Worm (Caenorhabditis elegans) whole organism, young adult: Measurements from ENCODE around the gene hda-11.

Source experiments
- C17E4.6 ChIP-seq: fragments of 200-800 bp; sonication (Bioruptor generic); IDR thresholded peaks from 2 replicates; pipeline ENCODE4 v1.3.6; 2022; ENCODE audit warnings: missing genetic modification reagents, missing genetic modification characterization, missing compliant biosample characterization
- F10E7.11 ChIP-seq: sonication (generic microtip); optimal IDR thresholded peaks from 2 replicates; lab custom pipeline; 2017; ENCODE audit warnings: mild to moderate bottlenecking, missing genetic modification characterization, moderate library complexity, missing compliant biosample characterization
- F22D6.2 ChIP-seq: sonication (generic microtip); optimal IDR thresholded peaks from 2 replicates; lab custom pipeline; 2016; ENCODE audit warnings: mild to moderate bottlenecking, missing genetic modification characterization, missing compliant biosample characterization
- F37B4.10 ChIP-seq: fragments of 200-800 bp; sonication (Bioruptor generic); IDR thresholded peaks from 2 replicates; pipeline ENCODE4 v1.3.6; 2022; ENCODE audit warnings: missing genetic modification characterization, missing compliant biosample characterization
- F49E8.2 ChIP-seq: sonication (generic microtip); optimal IDR thresholded peaks from 3 replicates; lab custom pipeline; 2017; ENCODE audit warnings: missing genetic modification characterization, mild to moderate bottlenecking, missing compliant biosample characterization, antibody characterized with exemption, moderate library complexity; ENCODE audit not compliant: insufficient read depth
- Y53F4B.3 ChIP-seq: fragments of 200-800 bp; sonication (Bioruptor generic); IDR thresholded peaks from 2 replicates; pipeline ENCODE4 v1.3.6; 2022; ENCODE audit warnings: missing genetic modification reagents, missing genetic modification characterization, missing compliant biosample characterization
- Y67H2A.10 ChIP-seq: fragments of 200-800 bp; sonication (Bioruptor generic); conservative IDR thresholded peaks from 2 replicates; pipeline ENCODE4 v1.3.6; 2022; ENCODE audit warnings: missing genetic modification reagents, missing genetic modification characterization, missing compliant biosample characterization
- Y79H2A.3 ChIP-seq: fragments of 200-800 bp; sonication (Bioruptor generic); conservative IDR thresholded peaks from 2 replicates; pipeline ENCODE4 v1.3.6; 2022; ENCODE audit warnings: missing genetic modification reagents, missing genetic modification characterization, missing compliant biosample characterization
- Y95B8A.8 ChIP-seq: fragments of 200-800 bp; sonication (Bioruptor generic); IDR thresholded peaks from 2 replicates; pipeline ENCODE4 v1.3.6; 2022; ENCODE audit warnings: missing genetic modification reagents, missing genetic modification characterization, missing compliant biosample characterization
- akir-1 ChIP-seq: fragments of 200-800 bp; sonication (Bioruptor generic); optimal IDR thresholded peaks from 2 replicates; lab custom pipeline; 2018; ENCODE audit warnings: mild to moderate bottlenecking, missing genetic modification characterization, moderate library complexity, missing compliant biosample characterization
- aptf-2 ChIP-seq: fragments of 200-800 bp; sonication (Bioruptor generic); conservative IDR thresholded peaks from 2 replicates; pipeline ENCODE4 v1.3.6; 2022; ENCODE audit warnings: missing genetic modification reagents, missing genetic modification characterization, missing compliant biosample characterization
- attf-6 ChIP-seq: fragments of 200-800 bp; sonication (Bioruptor generic); IDR thresholded peaks from 2 replicates; pipeline ENCODE4 v1.3.6; 2022; ENCODE audit warnings: missing genetic modification reagents, missing genetic modification characterization, missing compliant biosample characterization
- bed-2 ChIP-seq: fragments of 200-800 bp; sonication (Bioruptor generic); IDR thresholded peaks from 2 replicates; pipeline ENCODE4 v1.3.6; 2022; ENCODE audit warnings: missing genetic modification reagents, missing genetic modification characterization, missing compliant biosample characterization
- cebp-2 ChIP-seq: fragments of 200-800 bp; sonication (Bioruptor generic); IDR thresholded peaks from 2 replicates; pipeline ENCODE4 v1.3.6; 2022; ENCODE audit warnings: missing genetic modification characterization, missing compliant biosample characterization
- ceh-100 ChIP-seq: fragments of 200-800 bp; sonication (Bioruptor generic); IDR thresholded peaks from 2 replicates; pipeline ENCODE4 v1.3.6; 2022; ENCODE audit warnings: missing genetic modification reagents, missing genetic modification characterization, missing compliant biosample characterization
- ceh-58 ChIP-seq: fragments of 200-800 bp; sonication (Bioruptor generic); IDR thresholded peaks from 2 replicates; pipeline ENCODE4 v1.3.6; 2022; ENCODE audit warnings: missing genetic modification characterization, missing compliant biosample characterization
- ceh-79 ChIP-seq: sonication (generic microtip); optimal IDR thresholded peaks from 2 replicates; lab custom pipeline; 2017; ENCODE audit warnings: mild to moderate bottlenecking, missing genetic modification characterization, missing compliant biosample characterization
- chd-7 ChIP-seq: sonication (generic microtip); optimal IDR thresholded peaks from 2 replicates; lab custom pipeline; 2016; ENCODE audit warnings: mild to moderate bottlenecking, missing genetic modification characterization, moderate library complexity, missing compliant biosample characterization
- hmg-20 ChIP-seq: fragments of 200-800 bp; sonication (Bioruptor generic); IDR thresholded peaks from 2 replicates; pipeline ENCODE4 v1.3.6; 2022; ENCODE audit warnings: missing genetic modification reagents, missing genetic modification characterization, missing compliant biosample characterization
- lin-26 ChIP-seq: fragments of 200-800 bp; sonication (Bioruptor generic); IDR thresholded peaks from 2 replicates; pipeline ENCODE4 v1.3.6; 2022; ENCODE audit warnings: missing genetic modification reagents, missing genetic modification characterization, missing compliant biosample characterization
- lin-40 ChIP-seq: sonication (generic microtip); optimal IDR thresholded peaks from 2 replicates; lab custom pipeline; 2016; ENCODE audit warnings: missing genetic modification characterization, mild to moderate bottlenecking, missing compliant biosample characterization, missing genotype, missing genetic modification reagents
- lsy-27 ChIP-seq: sonication (generic microtip); optimal IDR thresholded peaks from 2 replicates; lab custom pipeline; 2017; ENCODE audit warnings: missing genetic modification characterization, mild to moderate bottlenecking, missing compliant biosample characterization, antibody characterized with exemption, missing genotype, borderline replicate concordance; ENCODE audit not compliant: insufficient read depth
- madf-3 ChIP-seq: fragments of 200-800 bp; sonication (Bioruptor generic); IDR thresholded peaks from 2 replicates; pipeline ENCODE4 v1.3.6; 2022; ENCODE audit warnings: missing genetic modification reagents, missing genetic modification characterization, missing compliant biosample characterization
- madf-6 ChIP-seq: fragments of 200-800 bp; sonication (Bioruptor generic); IDR thresholded peaks from 2 replicates; pipeline ENCODE4 v1.3.6; 2022; ENCODE audit warnings: missing genetic modification reagents, missing genetic modification characterization, missing compliant biosample characterization
- mel-28 ChIP-seq: sonication (generic microtip); optimal IDR thresholded peaks from 2 replicates; lab custom pipeline; 2016; ENCODE audit warnings: borderline replicate concordance, mild to moderate bottlenecking, missing genetic modification characterization, missing compliant biosample characterization
- mxl-1 ChIP-seq: sonication (generic microtip); optimal IDR thresholded peaks from 2 replicates; lab custom pipeline; 2016; ENCODE audit warnings: missing genetic modification characterization, missing compliant biosample characterization
- nfya-1 ChIP-seq: sonication (generic microtip); optimal IDR thresholded peaks from 2 replicates; lab custom pipeline; 2017; ENCODE audit warnings: antibody characterized with exemption, missing compliant biosample characterization, missing genetic modification characterization, borderline replicate concordance; ENCODE audit not compliant: insufficient read depth
- nfyb-1 ChIP-seq: fragments of 200-800 bp; sonication (Bioruptor generic); IDR thresholded peaks from 2 replicates; pipeline ENCODE4 v1.3.6; 2022; ENCODE audit warnings: missing genetic modification reagents, missing genetic modification characterization, missing compliant biosample characterization
- nhr-120 ChIP-seq: fragments of 200-800 bp; sonication (Bioruptor generic); IDR thresholded peaks from 2 replicates; pipeline ENCODE4 v1.3.6; 2022; ENCODE audit warnings: missing genetic modification characterization, missing compliant biosample characterization
- nhr-80 ChIP-seq: sonication (generic microtip); optimal IDR thresholded peaks from 2 replicates; lab custom pipeline; 2016; ENCODE audit warnings: missing genetic modification characterization, missing compliant biosample characterization
- pbrm-1 ChIP-seq: fragments of 200-800 bp; sonication (Bioruptor generic); IDR thresholded peaks from 2 replicates; pipeline ENCODE4 v1.3.6; 2022; ENCODE audit warnings: missing genetic modification reagents, missing genetic modification characterization, missing compliant biosample characterization
- rpc-1 ChIP-seq, 2 experiments: fragments of 150-350 bp in 1 of 2; sonication (generic microtip) in 1 of 2; optimal IDR thresholded peaks; 2 replicates each; lab custom pipeline; 2014 to 2018; ENCODE audit warnings: missing biosample characterization in 1 of 2, missing genetic modification characterization in 1 of 2, missing genetic modification reagents in 1 of 2, missing genotype in 1 of 2
- sea-2 ChIP-seq: fragments of 200-800 bp; sonication (Bioruptor generic); IDR thresholded peaks from 2 replicates; pipeline ENCODE4 v1.3.6; 2022; ENCODE audit warnings: missing genetic modification characterization, missing compliant biosample characterization
- unc-62 ChIP-seq: fragments of 150-350 bp; optimal IDR thresholded peaks from 2 replicates; lab custom pipeline; 2014; ENCODE audit warnings: missing biosample characterization, missing genetic modification reagents, missing genetic modification characterization
- ztf-22 ChIP-seq: fragments of 200-800 bp; sonication (Bioruptor generic); optimal IDR thresholded peaks from 2 replicates; lab custom pipeline; 2018; ENCODE audit warnings: mild to moderate bottlenecking, missing genetic modification characterization, moderate library complexity, missing compliant biosample characterization
- ztf-3 ChIP-seq: fragments of 200-800 bp; sonication (Bioruptor generic); optimal IDR thresholded peaks from 2 replicates; lab custom pipeline; 2018; ENCODE audit warnings: mild to moderate bottlenecking, missing genetic modification characterization, missing compliant biosample characterization
- ztf-6 ChIP-seq: fragments of 200-800 bp; sonication (Bioruptor generic); IDR thresholded peaks from 2 replicates; pipeline ENCODE4 v1.3.6; 2022; ENCODE audit warnings: missing genetic modification reagents, missing genetic modification characterization, missing compliant biosample characterization

hda-11 gene

DNA sequence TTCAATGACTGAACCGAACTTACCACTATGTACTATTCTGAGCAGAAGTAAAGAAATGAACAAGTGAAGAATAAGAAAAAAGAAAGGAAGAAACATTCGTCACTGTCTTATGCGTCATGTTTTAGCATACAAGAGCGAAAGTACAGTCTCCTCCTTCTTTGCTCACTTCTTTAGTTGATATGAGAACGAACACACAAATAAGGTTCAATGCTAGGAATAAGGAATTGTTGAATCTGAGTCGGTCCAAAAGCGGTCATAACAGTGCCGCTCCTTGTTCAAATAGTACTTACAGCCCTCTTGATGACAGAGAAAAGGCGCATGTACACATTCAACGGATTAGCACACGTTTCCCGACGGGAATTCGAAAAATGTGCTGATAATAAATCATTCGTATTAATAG is 13.1 kb downstream of the hda-11 start, which contains the start of gene F25D1.8:
Gene F25D1.8, plus strand, starts transcription at position 301 of the 400 bp plus-strand sequence.
- TF ChIP-seq ztf-6 (GFP tag; lab: Robert Waterston, UW): no peak
- TF ChIP-seq lin-26 (GFP tag; lab: Robert Waterston, UW): no peak
- TF ChIP-seq pbrm-1: no peak
- no peak for TF ChIP-seq nfyb-1

DNA sequence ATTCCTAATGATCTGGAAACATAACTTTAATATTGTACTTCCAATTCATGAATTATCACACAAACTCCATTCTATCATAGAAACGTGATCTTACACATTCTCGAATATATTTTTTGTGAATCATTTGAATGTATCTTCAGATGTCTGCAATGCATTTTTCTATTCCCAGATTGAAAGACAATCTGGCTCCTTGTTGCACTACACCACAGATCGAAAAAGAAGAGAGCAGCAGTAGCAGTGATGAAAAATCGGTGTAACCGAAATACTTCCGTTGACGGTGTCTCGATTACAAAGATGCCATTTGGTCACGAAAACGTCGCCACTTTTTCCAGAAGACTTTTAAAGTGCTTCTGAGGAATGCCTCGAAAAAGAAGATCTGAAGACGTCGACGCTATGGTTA is 14.0 kb downstream of the hda-11 start, which contains the start of gene degt-1:
Gene degt-1, plus strand, starts transcription at position 301 of the 400 bp plus-strand sequence.
- TF ChIP-seq F37B4.10 (no peak), lin-26 (GFP tag; lab: Robert Waterston, UW) (no peak), lsy-27 (tag; lab: Kevin White, UChicago) (no peak), F49E8.2 (tag; lab: Kevin White, UChicago) (no peak), ceh-100 (GFP tag; lab: Robert Waterston, UW) (no peak), ztf-22 (GFP tag; lab: Kevin White, UChicago) (no peak), cebp-2 (GFP tag; lab: Robert Waterston, UW) (no peak), nhr-80 (tag; lab: Kevin White, UChicago) (no peak), hmg-20 (GFP tag; lab: Robert Waterston, UW) (no peak)

DNA sequence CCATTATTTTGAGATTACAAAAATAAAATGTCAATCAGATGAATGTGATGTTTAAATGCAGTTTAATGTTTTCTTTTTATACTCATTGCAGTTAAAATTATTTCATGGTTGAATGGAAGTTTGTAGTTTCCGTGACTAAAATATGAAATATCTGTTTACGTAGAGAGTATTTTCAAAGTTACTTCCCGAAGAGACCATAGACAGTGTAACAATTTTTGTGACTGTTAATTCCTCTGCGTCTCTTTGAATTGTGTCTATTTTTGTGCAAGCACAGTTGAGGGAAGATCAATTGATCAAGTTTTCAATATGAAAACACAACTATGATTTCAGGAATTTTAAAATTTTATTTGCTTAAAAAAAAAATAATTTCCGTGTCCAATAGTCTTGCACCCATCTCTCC is 20.8 kb downstream of the hda-11 start, which contains the start of gene F25D1.5:
Gene F25D1.5, minus strand, starts transcription at position 35 of the 400 bp plus-strand sequence.
- no peak for TF ChIP-seq ceh-58
- TF ChIP-seq aptf-2 (GFP tag; lab: Robert Waterston, UW): no peak
- no peak for TF ChIP-seq ceh-100 (GFP tag; lab: Robert Waterston, UW)
- no peak for TF ChIP-seq C17E4.6
- no peak for TF ChIP-seq sea-2
- no peak for TF ChIP-seq ceh-79 (tag; lab: Kevin White, UChicago)
- TF ChIP-seq chd-7 (tag; lab: Kevin White, UChicago): no peak
- TF ChIP-seq akir-1 (GFP tag; lab: Kevin White, UChicago): no peak
- no peak for TF ChIP-seq hmg-20 (GFP tag; lab: Robert Waterston, UW)
- no peak for TF ChIP-seq nhr-120 (GFP tag; lab: Robert Waterston, UW)
- no peak for TF ChIP-seq attf-6 (GFP tag; lab: Robert Waterston, UW)
- TF ChIP-seq madf-6: no peak
- TF ChIP-seq mel-28 (tag; lab: Kevin White, UChicago): no peak
- TF ChIP-seq F10E7.11 (tag; lab: Kevin White, UChicago): no peak
- no peak for TF ChIP-seq Y53F4B.3

DNA sequence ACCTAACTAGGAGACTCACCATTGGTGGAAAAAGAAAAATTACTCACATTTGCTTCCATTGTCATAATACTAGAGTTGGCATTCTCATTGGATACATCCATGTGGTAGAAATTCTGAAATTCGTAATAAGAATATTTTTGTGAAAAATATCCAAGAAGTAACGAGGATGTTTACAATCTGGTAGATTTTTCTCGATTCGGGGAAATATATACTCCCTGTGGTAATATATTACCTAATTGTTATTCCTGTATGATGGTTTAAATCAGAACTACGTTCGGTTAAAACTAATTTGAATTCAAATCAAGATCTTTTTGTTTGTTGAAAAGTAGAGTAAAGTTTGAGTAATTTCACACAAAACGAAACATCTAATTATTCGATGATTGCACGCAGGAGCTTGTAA is 23.0 kb downstream of the hda-11 start, which contains the start of gene srd-34:
Gene srd-34, minus strand, starts transcription at position 101 of the 400 bp plus-strand sequence.
- TF ChIP-seq F22D6.2 (tag; lab: Kevin White, UChicago): no peak
- TF ChIP-seq ceh-100 (GFP tag; lab: Robert Waterston, UW): no peak
- TF ChIP-seq hmg-20 (GFP tag; lab: Robert Waterston, UW): no peak
- no peak for TF ChIP-seq mxl-1 (tag; lab: Kevin White, UChicago)
- no peak for TF ChIP-seq madf-3
- TF ChIP-seq nhr-80 (tag; lab: Kevin White, UChicago): no peak
- no peak for TF ChIP-seq nfya-1 (tag; lab: Kevin White, UChicago)
- TF ChIP-seq unc-62: no peak
- TF ChIP-seq lin-40: no peak
- TF ChIP-seq Y95B8A.8 (GFP tag; lab: Robert Waterston, UW): no peak
- no peak for TF ChIP-seq bed-2 (GFP tag; lab: Robert Waterston, UW)
- no peak for TF ChIP-seq Y67H2A.10 (GFP tag; lab: Robert Waterston, UW)
- no peak for TF ChIP-seq rpc-1 (optimal IDR thresholded peaks at IDR 0.05; lab: Kevin White, UChicago)
- TF ChIP-seq rpc-1 (tag; optimal IDR thresholded peaks at IDR 0.05; lab: Kevin White, UChicago): no peak
- TF ChIP-seq Y79H2A.3 (GFP tag; lab: Robert Waterston, UW): no peak
- no peak for TF ChIP-seq ztf-3
- no peak for TF ChIP-seq chd-7 (tag; lab: Kevin White, UChicago)
- TF ChIP-seq, all 124 proteins: peak for 0
